Fruit fly (Drosophila melanogaster): ENCODE data around the gene CG14454.

DNA sequence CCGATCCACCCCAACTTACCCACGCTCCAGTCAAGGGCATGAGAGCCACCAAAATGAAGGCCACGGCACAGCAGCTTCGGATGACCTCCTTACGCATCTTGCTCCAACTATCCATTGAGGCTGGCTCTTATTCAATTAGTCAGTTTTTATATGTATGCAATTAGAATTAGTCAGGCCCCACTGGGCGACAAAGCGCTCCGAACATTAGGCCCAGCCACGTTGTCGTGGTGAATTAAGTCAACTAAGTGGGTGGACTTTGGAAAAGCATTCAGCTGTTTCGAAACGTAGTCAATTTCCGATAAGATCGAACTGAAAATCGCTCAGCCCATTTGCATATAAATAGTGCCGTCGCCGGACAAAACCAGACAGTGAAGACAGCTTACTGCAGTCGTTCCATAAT lies 5.3 kb downstream of the CG14454 start, which contains the start of the genes CG14455 and CG14456:
- TF ChIP-seq fd96Ca (GFP tag; IDR thresholded peaks at IDR 0.05): no peak
- no peak for TF ChIP-seq CG8301 (tag; optimal IDR thresholded peaks at IDR 0.05)
- no peak for TF ChIP-seq CG14655 (GFP tag; optimal IDR thresholded peaks at IDR 0.05)
- no peak for TF ChIP-seq rn (GFP tag; IDR thresholded peaks at IDR 0.05)
- TF ChIP-seq CG10348 (GFP tag; IDR thresholded peaks at IDR 0.05): no peak
- no peak for TF ChIP-seq CG12605 (GFP tag; IDR thresholded peaks at IDR 0.05)
- no peak for TF ChIP-seq Ets98B (GFP tag; IDR thresholded peaks at IDR 0.05)
- TF ChIP-seq Snoo (tag; optimal IDR thresholded peaks at IDR 0.05): no peak
- no peak for TF ChIP-seq CG9948 (tag; optimal IDR thresholded peaks at IDR 0.05)
- TF ChIP-seq D1 (tag; optimal IDR thresholded peaks at IDR 0.05): no peak
- TF ChIP-seq CG34367 (tag; optimal IDR thresholded peaks at IDR 0.05): no peak
- no peak for TF ChIP-seq EcR (GFP tag; optimal IDR thresholded peaks at IDR 0.05)
- TF ChIP-seq CG32121 (GFP tag; IDR thresholded peaks at IDR 0.05): no peak
- TF ChIP-seq CG17806 (tag; optimal IDR thresholded peaks at IDR 0.05): no peak
